Fruit fly (Drosophila melanogaster): ENCODE measurements around the gene Fit1.

dm6 chr3L:4142064-4142463, 38.7 kb downstream of the Fit1 start, which contains the start of gene CG32260:
- no peak for TF ChIP-seq CG8478 (optimal IDR thresholded peaks at IDR 0.05)
- TF ChIP-seq Dll (optimal IDR thresholded peaks at IDR 0.05) = no peak
- TF ChIP-seq pan (optimal IDR thresholded peaks at IDR 0.05) = no peak

Measured in whole organism.